Fruit fly (Drosophila melanogaster) whole organism, embryonic: ENCODE results near the gene Mgat3.
A peak's percentile ranks its signal among the peaks of the same experiment; 100 is the strongest.

Experiments used
- Adf1 ChIP-seq: fragments of 200-800 bp; sonication (Bioruptor generic); IDR thresholded peaks from 2 replicates; pipeline ENCODE4 v1.3.6; 2022; ENCODE audit warnings: missing biosample characterization, missing genetic modification characterization
- CG10959 ChIP-seq: fragments of 200-800 bp; sonication (Bioruptor generic); IDR thresholded peaks from 2 replicates; pipeline ENCODE4 v1.3.6; 2022; ENCODE audit warnings: missing biosample characterization, missing genetic modification characterization
- CG12769 ChIP-seq: fragments of 200-800 bp; sonication (Bioruptor generic); optimal IDR thresholded peaks from 2 replicates; lab custom pipeline; 2019; ENCODE audit warnings: missing biosample characterization, mild to moderate bottlenecking, missing genetic modification characterization, moderate library complexity
- CG12942 ChIP-seq: fragments of 200-800 bp; sonication (Bioruptor generic); optimal IDR thresholded peaks from 3 replicates; lab custom pipeline; 2016; ENCODE audit warnings: missing biosample characterization, missing genetic modification characterization
- CG14441 ChIP-seq: fragments of 200-800 bp; sonication (Bioruptor generic); IDR thresholded peaks from 2 replicates; pipeline ENCODE4 v1.3.6; 2022; ENCODE audit warnings: missing biosample characterization, missing genetic modification characterization
- CG15479 ChIP-seq: fragments of 200-800 bp; sonication (Bioruptor generic); optimal IDR thresholded peaks from 3 replicates; lab custom pipeline; 2019; ENCODE audit warnings: missing biosample characterization, mild to moderate bottlenecking, missing genetic modification characterization, moderate library complexity
- CG17328 ChIP-seq: fragments of 200-800 bp; sonication (Bioruptor generic); IDR thresholded peaks from 2 replicates; pipeline ENCODE4 v1.3.6; 2022; ENCODE audit warnings: missing biosample characterization, missing genetic modification characterization
- CG17385 ChIP-seq: fragments of 200-800 bp; sonication (Bioruptor generic); optimal IDR thresholded peaks from 3 replicates; lab custom pipeline; 2018; ENCODE audit warnings: missing biosample characterization, mild to moderate bottlenecking, missing genetic modification characterization
- CG34376 ChIP-seq: fragments of 200-800 bp; sonication (Bioruptor generic); optimal IDR thresholded peaks from 2 replicates; lab custom pipeline; 2018; ENCODE audit warnings: missing biosample characterization, mild to moderate bottlenecking, missing genetic modification characterization
- CG4360 ChIP-seq: fragments of 200-800 bp; sonication (Bioruptor generic); IDR thresholded peaks from 2 replicates; pipeline ENCODE4 v1.3.6; 2022; ENCODE audit warnings: missing biosample characterization, missing genetic modification characterization
- CG43689 ChIP-seq: fragments of 200-800 bp; sonication (Bioruptor generic); IDR thresholded peaks from 2 replicates; pipeline ENCODE4 v1.3.6; 2022; ENCODE audit warnings: missing biosample characterization, missing genetic modification characterization
- CG6272 ChIP-seq: fragments of 200-800 bp; sonication (Bioruptor generic); IDR thresholded peaks from 2 replicates; pipeline ENCODE4 v1.3.6; 2022; ENCODE audit warnings: missing biosample characterization, missing genetic modification characterization
- CG8944 ChIP-seq: fragments of 200-800 bp; sonication (Bioruptor generic); optimal IDR thresholded peaks from 3 replicates; lab custom pipeline; 2016; ENCODE audit warnings: missing biosample characterization, missing genetic modification characterization
- Dll ChIP-seq: fragments of 200-800 bp; sonication (Bioruptor generic); IDR thresholded peaks from 4 replicates; pipeline ENCODE4 v1.3.6; 2022; ENCODE audit warnings: missing biosample characterization, missing genetic modification characterization; ENCODE audit not compliant: partially characterized antibody
- Dp ChIP-seq: fragments of 200-800 bp; sonication (Bioruptor generic); optimal IDR thresholded peaks from 2 replicates; lab custom pipeline; 2018; ENCODE audit warnings: missing biosample characterization, mild to moderate bottlenecking, missing genetic modification characterization, moderate library complexity
- Dref ChIP-seq: fragments of 200-800 bp; sonication (Bioruptor generic); IDR thresholded peaks from 2 replicates; pipeline ENCODE4 v1.3.6; 2022; ENCODE audit warnings: missing biosample characterization, missing genetic modification characterization
- E2f1 ChIP-seq: fragments of 200-800 bp; sonication (Bioruptor generic); IDR thresholded peaks from 2 replicates; pipeline ENCODE4 v1.3.6; 2022; ENCODE audit warnings: missing biosample characterization, missing genetic modification characterization
- GATAe ChIP-seq: fragments of 200-800 bp; sonication (Bioruptor generic); conservative IDR thresholded peaks from 2 replicates; pipeline ENCODE4 v1.3.6; 2022; ENCODE audit warnings: missing biosample characterization, missing genetic modification characterization
- HLH4C ChIP-seq: fragments of 200-800 bp; sonication (Bioruptor generic); IDR thresholded peaks from 3 replicates; pipeline ENCODE4 v1.3.6; 2022; ENCODE audit warnings: missing biosample characterization, missing genetic modification characterization; ENCODE audit not compliant: partially characterized antibody
- HLH54F ChIP-seq: fragments of 200-800 bp; sonication (Bioruptor generic); optimal IDR thresholded peaks from 3 replicates; lab custom pipeline; 2016; ENCODE audit warnings: missing biosample characterization, missing genetic modification characterization
- Hr39 ChIP-seq: fragments of >200 bp; optimal IDR thresholded peaks from 2 replicates; lab custom pipeline; 2017
- MESR4 ChIP-seq: fragments of 200-800 bp; sonication (Bioruptor generic); optimal IDR thresholded peaks from 2 replicates; lab custom pipeline; 2018; ENCODE audit warnings: missing biosample characterization, mild to moderate bottlenecking, missing genetic modification characterization, moderate library complexity
- Max ChIP-seq: fragments of 200-800 bp; sonication (Bioruptor generic); optimal IDR thresholded peaks from 2 replicates; lab custom pipeline; 2016; ENCODE audit warnings: missing biosample characterization, mild to moderate bottlenecking, missing genetic modification characterization
- Sin3A ChIP-seq: fragments of >200 bp; optimal IDR thresholded peaks from 2 replicates; lab custom pipeline; 2018
- Spps ChIP-seq: fragments of 200-800 bp; sonication (Bioruptor generic); optimal IDR thresholded peaks from 2 replicates; lab custom pipeline; 2018; ENCODE audit warnings: missing biosample characterization, mild to moderate bottlenecking, missing genetic modification characterization
- Sry-δ ChIP-seq: fragments of 200-800 bp; sonication (Bioruptor generic); optimal IDR thresholded peaks from 2 replicates; lab custom pipeline; 2016; ENCODE audit warnings: missing biosample characterization, missing genetic modification characterization
- Trl ChIP-seq, 3 experiments: fragments of >200 bp in 2 of 3; fragments of 200-800 bp in 1 of 3; sonication (Bioruptor generic) in 1 of 3; optimal IDR thresholded peaks; 2 replicates in 1 of 3; 3 replicates in 2 of 3; lab custom pipeline; 2016 to 2017; ENCODE audit warnings: missing biosample characterization in 1 of 3, missing genetic modification characterization in 1 of 3
- YL-1 ChIP-seq: fragments of 200-800 bp; sonication (Bioruptor generic); optimal IDR thresholded peaks from 3 replicates; lab custom pipeline; 2017; ENCODE audit warnings: missing biosample characterization, mild to moderate bottlenecking, missing genetic modification characterization
- bbx ChIP-seq: fragments of 200-800 bp; sonication (Bioruptor generic); IDR thresholded peaks from 2 replicates; pipeline ENCODE4 v1.3.6; 2022; ENCODE audit warnings: missing biosample characterization, missing genetic modification characterization; ENCODE audit not compliant: partially characterized antibody
- bigmax ChIP-seq: fragments of 200-800 bp; sonication (Bioruptor generic); optimal IDR thresholded peaks from 2 replicates; lab custom pipeline; 2018; ENCODE audit warnings: missing biosample characterization, mild to moderate bottlenecking, missing genetic modification characterization
- chinmo ChIP-seq: fragments of 200-800 bp; sonication (Bioruptor generic); IDR thresholded peaks from 4 replicates; pipeline ENCODE4 v1.3.6; 2022; ENCODE audit warnings: missing biosample characterization, missing genetic modification characterization; ENCODE audit not compliant: partially characterized antibody
- ci ChIP-seq: fragments of 200-800 bp; sonication (Bioruptor generic); IDR thresholded peaks from 3 replicates; pipeline ENCODE4 v1.3.6; 2022; ENCODE audit warnings: missing biosample characterization, missing genetic modification characterization
- ewg ChIP-seq: fragments of 200-800 bp; sonication (Bioruptor generic); optimal IDR thresholded peaks from 3 replicates; lab custom pipeline; 2017; ENCODE audit warnings: mild to moderate bottlenecking, missing biosample characterization, missing genetic modification reagents, missing genetic modification characterization
- fd96Cb ChIP-seq: fragments of 200-800 bp; sonication (Bioruptor generic); optimal IDR thresholded peaks from 2 replicates; lab custom pipeline; 2018; ENCODE audit warnings: missing biosample characterization, mild to moderate bottlenecking, missing genetic modification characterization, moderate library complexity
- hkb ChIP-seq, 2 experiments: fragments of 200-800 bp in 1 of 2; fragments of >200 bp in 1 of 2; sonication (Bioruptor generic) in 1 of 2; IDR thresholded peaks in 1 of 2; optimal IDR thresholded peaks in 1 of 2; 2 replicates each; pipeline versions ENCODE4 v1.3.6 to Lab custom; 2017 to 2022; ENCODE audit warnings: missing biosample characterization in 1 of 2, missing genetic modification characterization in 1 of 2
- ken ChIP-seq: fragments of 200-800 bp; sonication (Bioruptor generic); IDR thresholded peaks from 3 replicates; pipeline ENCODE4 v1.3.6; 2022; ENCODE audit warnings: missing biosample characterization, missing genetic modification characterization
- lilli ChIP-seq: fragments of 200-800 bp; sonication (Bioruptor generic); optimal IDR thresholded peaks from 3 replicates; lab custom pipeline; 2016; ENCODE audit warnings: missing biosample characterization, missing genetic modification characterization
- lola ChIP-seq, 3 experiments: fragments of >200 bp in 2 of 3; fragments of 200-800 bp in 1 of 3; sonication (Bioruptor generic) in 1 of 3; optimal IDR thresholded peaks; 2 replicates each; lab custom pipeline; 2017 to 2019; ENCODE audit warnings: missing biosample characterization in 3 of 3, missing genetic modification characterization in 3 of 3, mild to moderate bottlenecking in 1 of 3, moderate library complexity in 1 of 3
- nom ChIP-seq: fragments of 200-800 bp; sonication (Bioruptor generic); optimal IDR thresholded peaks from 2 replicates; lab custom pipeline; 2017; ENCODE audit warnings: missing biosample characterization, missing genetic modification characterization, mild to moderate bottlenecking, moderate library complexity, missing genetic modification reagents
- p53 ChIP-seq: fragments of 200-800 bp; sonication (Bioruptor generic); optimal IDR thresholded peaks from 2 replicates; lab custom pipeline; 2016; ENCODE audit warnings: missing biosample characterization, missing genetic modification characterization
- phol ChIP-seq: fragments of 200-800 bp; sonication (Bioruptor generic); optimal IDR thresholded peaks from 3 replicates; lab custom pipeline; 2018; ENCODE audit warnings: missing biosample characterization, mild to moderate bottlenecking, missing genetic modification characterization, moderate library complexity
- sna ChIP-seq: fragments of 200-800 bp; sonication (Bioruptor generic); IDR thresholded peaks from 2 replicates; pipeline ENCODE4 v1.3.6; 2022; ENCODE audit warnings: missing biosample characterization, missing genetic modification characterization; ENCODE audit not compliant: partially characterized antibody
- tin ChIP-seq: fragments of 200-800 bp; sonication (Bioruptor generic); optimal IDR thresholded peaks from 3 replicates; lab custom pipeline; 2016; ENCODE audit warnings: missing biosample characterization, missing genetic modification characterization
- unc-4 ChIP-seq: fragments of 200-800 bp; sonication (Bioruptor generic); IDR thresholded peaks from 2 replicates; pipeline ENCODE4 v1.3.6; 2022; ENCODE audit warnings: missing biosample characterization, missing genetic modification characterization; ENCODE audit not compliant: partially characterized antibody
- unpg ChIP-seq: fragments of 200-800 bp; sonication (Bioruptor generic); optimal IDR thresholded peaks from 3 replicates; lab custom pipeline; 2018; ENCODE audit warnings: missing biosample characterization, mild to moderate bottlenecking, missing genetic modification characterization, moderate library complexity
- vnd ChIP-seq: fragments of 200-800 bp; sonication (Bioruptor generic); IDR thresholded peaks from 3 replicates; pipeline ENCODE4 v1.3.6; 2022; ENCODE audit warnings: missing biosample characterization, missing genetic modification characterization; ENCODE audit not compliant: partially characterized antibody
- wor ChIP-seq: fragments of 200-800 bp; sonication (Bioruptor generic); IDR thresholded peaks from 2 replicates; pipeline ENCODE4 v1.3.6; 2022; ENCODE audit warnings: missing biosample characterization, missing genetic modification characterization

Mgat3 gene

dm6 chr2L:13176123-13176522, 6.3 kb downstream of the Mgat3 start, which contains the start of gene CG43925:
CG43925 (plus strand) TSS chr2L:13176423.
- TF ChIP-seq CG6272 (no peak), CG12942 (GFP tag; lab: Kevin White, UChicago) (no peak), tin (GFP tag; lab: Kevin White, UChicago) (no peak), CG12769 (tag; lab: Kevin White, UChicago) (no peak), ci (GFP tag; lab: Robert Waterston, UW) (no peak), ken (0 out of 3 replicates have a peak, but pooled peaks have one; percentile 23)

dm6 chr2L:13165802-13166347, 16.5 kb downstream of the Mgat3 start, which contains the start of gene DnaJ-H:
DnaJ-H (minus strand) TSS chr2L:13166072.
- no peak for TF ChIP-seq HLH54F (GFP tag; lab: Kevin White, UChicago)
- TF ChIP-seq vnd (GFP tag; lab: Robert Waterston, UW), result no peak
- TF ChIP-seq bigmax (GFP tag; lab: Kevin White, UChicago), result no peak
- TF ChIP-seq chinmo (GFP tag; lab: Robert Waterston, UW), result peak; percentile 51; the same call in 1 of the 4 replicates
- peak; percentile 10 for TF ChIP-seq CG34376 (GFP tag; lab: Kevin White, UChicago)
- TF ChIP-seq ewg (GFP tag; lab: Kevin White, UChicago), result peak; percentile 81
- no peak for TF ChIP-seq hkb (optimal IDR thresholded peaks at IDR 0.05; lab: Kevin White, UChicago)
- peak; percentile 17; the same call in 1 of the 2 replicates for TF ChIP-seq hkb (GFP tag; IDR thresholded peaks at IDR 0.05; lab: Robert Waterston, UW)
- 0 out of 2 replicates have a peak, but pooled peaks have one; percentile 46 for TF ChIP-seq CG4360 (GFP tag; lab: Robert Waterston, UW)
- TF ChIP-seq fd96Cb (tag; lab: Kevin White, UChicago), result no peak
- TF ChIP-seq unc-4 (GFP tag; lab: Robert Waterston, UW), result 0 out of 2 replicates have a peak, but pooled peaks have one; percentile 32
- TF ChIP-seq Sry-δ, result no peak
- peak; percentile 74 to 93 for TF ChIP-seq Trl (optimal IDR thresholded peaks at IDR 0.05; lab: Kevin White, UChicago)
- TF ChIP-seq Trl (GFP tag; optimal IDR thresholded peaks at IDR 0.05; lab: Kevin White, UChicago), result no peak
- TF ChIP-seq CG10959 (GFP tag; lab: Robert Waterston, UW), result no peak
- peak; percentile 16 for TF ChIP-seq YL-1 (GFP tag; lab: Kevin White, UChicago)
- TF ChIP-seq Sin3A, result peak; percentile 37
- peak; percentile 1; the same call in 1 of the 2 replicates for TF ChIP-seq bbx (GFP tag; lab: Robert Waterston, UW)
- TF ChIP-seq Adf1 (GFP tag; lab: Robert Waterston, UW), result peak; percentile 22; the same call in 1 of the 2 replicates
- no peak for TF ChIP-seq CG17328 (GFP tag; lab: Robert Waterston, UW)
- TF ChIP-seq MESR4, result peak; percentile 37
- no peak for TF ChIP-seq wor
- no peak for TF ChIP-seq CG43689 (GFP tag; lab: Robert Waterston, UW)
- peak; percentile 39 for TF ChIP-seq CG15479 (GFP tag; lab: Kevin White, UChicago)
- peak; percentile 99 for TF ChIP-seq CG17385 (GFP tag; lab: Kevin White, UChicago)
- 0 out of 4 replicates have a peak, but pooled peaks have one; percentile 42 for TF ChIP-seq Dll (GFP tag; lab: Robert Waterston, UW)
- TF ChIP-seq HLH4C (GFP tag; lab: Robert Waterston, UW), result no peak
- TF ChIP-seq CG8944 (GFP tag; lab: Kevin White, UChicago), result no peak
- peak; percentile 83 for TF ChIP-seq Hr39 (lab: Kevin White, UChicago)
- TF ChIP-seq lilli (GFP tag; lab: Kevin White, UChicago), result no peak
- no peak for TF ChIP-seq CG14441 (GFP tag; lab: Robert Waterston, UW)
- TF ChIP-seq unpg (GFP tag; lab: Kevin White, UChicago), result no peak
- TF ChIP-seq phol (tag; lab: Kevin White, UChicago), result no peak
- TF ChIP-seq Dp (GFP tag; lab: Kevin White, UChicago), result peak; percentile 47
- no peak for TF ChIP-seq Dref (GFP tag; lab: Robert Waterston, UW)
- TF ChIP-seq Max (GFP tag; lab: Kevin White, UChicago), result peak; percentile 1
- TF ChIP-seq nom (GFP tag; lab: Kevin White, UChicago), result peak; percentile 28
- no peak for TF ChIP-seq lola (GFP tag; optimal IDR thresholded peaks at IDR 0.05; lab: Kevin White, UChicago)
- TF ChIP-seq sna (GFP tag; lab: Robert Waterston, UW), result peak; percentile 55; the same call in 1 of the 2 replicates
- no peak for TF ChIP-seq Spps
- TF ChIP-seq E2f1 (GFP tag; lab: Robert Waterston, UW), result peak; percentile 21; the same call in 1 of the 2 replicates
- no peak for TF ChIP-seq GATAe (GFP tag; lab: Robert Waterston, UW)
- no peak for TF ChIP-seq p53
